Worm (Caenorhabditis elegans): ENCODE measurements around the gene F13E9.11.

The F13E9.11 gene

ce11 chrIV:10900083-10900482, 31.1 kb upstream of the F13E9.11 start, which contains the start of gene srlf-30:
srlf-30 (plus strand) TSS chrIV:10900383.
- TF ChIP-seq snpc-4 (GFP tag; optimal IDR thresholded peaks at IDR 0.05): no peak
- TF ChIP-seq snpc-4 (tag; optimal IDR thresholded peaks at IDR 0.05): no peak
- no peak for TF ChIP-seq hlh-12 (tag; optimal IDR thresholded peaks at IDR 0.05)
- TF ChIP-seq nhr-27 (tag; optimal IDR thresholded peaks at IDR 0.05): no peak
- no peak for TF ChIP-seq dox-1 (GFP tag; IDR thresholded peaks at IDR 0.05)
- TF ChIP-seq repo-1 (tag; optimal IDR thresholded peaks at IDR 0.05): no peak
- TF ChIP-seq ztf-3 (GFP tag; optimal IDR thresholded peaks at IDR 0.05): no peak
- no peak for TF ChIP-seq ceh-40 (GFP tag; IDR thresholded peaks at IDR 0.05)
- TF ChIP-seq lsy-27 (tag; optimal IDR thresholded peaks at IDR 0.05; ENCODE audit: borderline replicate concordance, insufficient read depth): no peak
- no peak for TF ChIP-seq aptf-3 (GFP tag; IDR thresholded peaks at IDR 0.05)
- TF ChIP-seq pbrm-1 (GFP tag; IDR thresholded peaks at IDR 0.05): no peak
- TF ChIP-seq cebp-2 (GFP tag; IDR thresholded peaks at IDR 0.05): no peak
- no peak for TF ChIP-seq B0035.1 (tag; optimal IDR thresholded peaks at IDR 0.05)
- TF ChIP-seq ztf-26 (tag; optimal IDR thresholded peaks at IDR 0.05): no peak
- no peak for TF ChIP-seq pha-4 (tag; optimal IDR thresholded peaks at IDR 0.05)
- no peak for TF ChIP-seq lin-40 (tag; optimal IDR thresholded peaks at IDR 0.05)

- no peak for TF ChIP-seq F57C9.4 (tag; optimal IDR thresholded peaks at IDR 0.05)
- TF ChIP-seq C17E4.6 (GFP tag; IDR thresholded peaks at IDR 0.05): no peak
- TF ChIP-seq gei-17 (GFP tag; optimal IDR thresholded peaks at IDR 0.05): no peak
- no peak for TF ChIP-seq tbx-9 (tag; optimal IDR thresholded peaks at IDR 0.05; ENCODE audit: borderline replicate concordance)
- TF ChIP-seq egl-44 (GFP tag; IDR thresholded peaks at IDR 0.05): no peak
- no peak for TF ChIP-seq cebp-2 (GFP tag; IDR thresholded peaks at IDR 0.05)
- TF ChIP-seq lsl-1 (GFP tag; optimal IDR thresholded peaks at IDR 0.05): no peak
- TF ChIP-seq Y53F4B.3 (GFP tag; IDR thresholded peaks at IDR 0.05): no peak
- TF ChIP-seq ceh-58 (GFP tag; IDR thresholded peaks at IDR 0.05): no peak
- TF ChIP-seq ztf-6 (GFP tag; IDR thresholded peaks at IDR 0.05): no peak
- TF ChIP-seq ztf-25 (GFP tag; IDR thresholded peaks at IDR 0.05): no peak
- TF ChIP-seq hrde-1 (tag; optimal IDR thresholded peaks at IDR 0.05; ENCODE audit: borderline replicate concordance): no peak
- no peak for TF ChIP-seq repo-1 (tag; optimal IDR thresholded peaks at IDR 0.05)
- TF ChIP-seq ztf-18 (tag; optimal IDR thresholded peaks at IDR 0.05): no peak
- no peak for TF ChIP-seq madf-10 (tag; optimal IDR thresholded peaks at IDR 0.05)
- TF ChIP-seq ztf-28 (GFP tag; IDR thresholded peaks at IDR 0.05): no peak
- TF ChIP-seq B0336.3 (GFP tag; IDR thresholded peaks at IDR 0.05): no peak
- no peak for TF ChIP-seq lin-40 (tag; optimal IDR thresholded peaks at IDR 0.05)
These were observed 30.2 kb upstream of the F13E9.11 start, which contains the start of the genes F13E9.9 and F13E9.19 for ce11 chrIV:10899091-10899490. F13E9.9 (minus strand) TSS chrIV:10899191. F13E9.19 (plus strand) TSS chrIV:10899406.

DNA sequence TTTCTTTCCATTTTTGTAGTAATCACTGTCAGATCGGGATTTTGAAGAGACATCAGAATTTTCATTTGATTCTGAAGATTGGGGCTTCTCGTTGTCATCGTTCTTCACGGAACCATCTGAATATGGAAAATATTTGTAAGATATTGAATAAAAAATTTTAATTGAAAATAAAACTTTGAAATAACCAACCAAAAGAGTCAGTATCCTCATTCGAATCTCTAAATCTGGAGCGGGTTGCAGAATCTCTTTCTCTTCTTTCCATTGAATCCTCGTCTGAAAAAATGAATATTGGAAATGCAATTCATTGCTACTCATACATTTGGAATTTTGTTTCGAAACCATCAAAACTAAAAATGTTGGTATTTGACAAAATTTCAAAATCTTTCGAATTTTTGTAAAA, 29.2 kb upstream of the F13E9.11 start:
- TF ChIP-seq nhr-27 (tag; optimal IDR thresholded peaks at IDR 0.05) (no peak), F10E7.11 (tag; optimal IDR thresholded peaks at IDR 0.05) (no peak), atf-7 (tag; optimal IDR thresholded peaks at IDR 0.05) (no peak)

DNA sequence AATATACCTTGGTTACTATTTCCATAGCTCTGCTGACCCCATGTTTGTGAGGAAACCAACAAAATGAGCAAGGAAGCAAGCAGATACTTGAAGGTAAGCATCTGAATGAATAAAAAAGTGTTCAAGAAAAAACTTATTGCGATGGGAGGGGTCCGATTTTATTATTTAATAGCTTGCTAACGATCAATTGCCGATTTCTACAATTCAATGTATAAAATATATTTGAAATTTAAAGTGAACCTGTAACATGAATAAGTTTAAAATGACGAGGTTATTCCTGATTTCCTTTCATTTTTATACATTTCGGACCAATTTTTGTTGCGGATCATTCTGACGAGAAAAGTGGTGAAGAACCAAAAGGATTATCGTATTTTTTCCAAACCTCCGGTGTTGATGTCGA, 27.6 kb upstream of the F13E9.11 start, which contains the start of gene srlf-13:
srlf-13 (minus strand) TSS at position 101 of the 400 bp plus-strand sequence.
- TF ChIP-seq hlh-12 (tag; optimal IDR thresholded peaks at IDR 0.05): no peak
- TF ChIP-seq mcd-1 (GFP tag; IDR thresholded peaks at IDR 0.05): no peak
- no peak for TF ChIP-seq ccch-3 (GFP tag; optimal IDR thresholded peaks at IDR 0.05)
- no peak for TF ChIP-seq pha-4 (tag; optimal IDR thresholded peaks at IDR 0.05)
- no peak for TF ChIP-seq ztf-28 (GFP tag; IDR thresholded peaks at IDR 0.05)
- TF ChIP-seq egl-44 (GFP tag; IDR thresholded peaks at IDR 0.05): no peak
